Fruit fly (Drosophila melanogaster) S2 (cell line): ENCODE results near the gene CG9609.

Experiments
- CG8478 ChIP-seq: fragments of >200 bp; optimal IDR thresholded peaks from 2 replicates; lab custom pipeline; 2018
- CTCF ChIP-seq, 2 experiments: fragments of >200 bp; optimal IDR thresholded peaks; 2 replicates each; lab custom pipeline; 2018

CG9609 gene

dm6 chrX:16782175-16782916 is 4.5 kb downstream of the CG9609 start:
- TF ChIP-seq CG8478 (lab: Kevin White, UChicago) = no peak

dm6 chrX:16781055-16781454 is 5.8 kb downstream of the CG9609 start:
- TF ChIP-seq CG8478 (lab: Kevin White, UChicago) (no peak), CTCF (optimal IDR thresholded peaks at IDR 0.05; lab: Kevin White, UChicago) (no peak)

- no peak for TF ChIP-seq CG8478 (lab: Kevin White, UChicago)
- no peak for TF ChIP-seq CTCF (optimal IDR thresholded peaks at IDR 0.05; lab: Kevin White, UChicago)
Measured at dm6 chrX:16780244-16780643, 6.6 kb downstream of the CG9609 start.

- TF ChIP-seq CTCF (optimal IDR thresholded peaks at IDR 0.05; lab: Kevin White, UChicago) (no peak), CG8478 (lab: Kevin White, UChicago) (no peak)
Measured at dm6 chrX:16778138-16778672, 8.6 kb downstream of the CG9609 start.

- no peak for TF ChIP-seq CTCF (optimal IDR thresholded peaks at IDR 0.05; lab: Kevin White, UChicago)
- TF ChIP-seq CG8478 (lab: Kevin White, UChicago) = no peak
Measured at dm6 chrX:16775083-16775482, 11.7 kb downstream of the CG9609 start.

dm6 chrX:16774201-16775061 is 12.4 kb downstream of the CG9609 start:
- TF ChIP-seq CG8478 (lab: Kevin White, UChicago) = no peak
- TF ChIP-seq CTCF (optimal IDR thresholded peaks at IDR 0.05; lab: Kevin White, UChicago) = no peak

dm6 chrX:16772882-16773827 is 13.7 kb downstream of the CG9609 start:
- TF ChIP-seq CTCF (optimal IDR thresholded peaks at IDR 0.05; lab: Kevin White, UChicago) (no peak), CG8478 (lab: Kevin White, UChicago) (no peak)

- TF ChIP-seq CTCF (optimal IDR thresholded peaks at IDR 0.05; lab: Kevin White, UChicago) (no peak), CG8478 (lab: Kevin White, UChicago) (no peak)
Measured at dm6 chrX:16768770-16769169, 18.0 kb downstream of the CG9609 start.

dm6 chrX:16766868-16767431 is 19.9 kb downstream of the CG9609 start:
- TF ChIP-seq CG8478 (lab: Kevin White, UChicago) = no peak
- TF ChIP-seq CTCF (optimal IDR thresholded peaks at IDR 0.05; lab: Kevin White, UChicago) = no peak

dm6 chrX:16765809-16766208 is 21.0 kb downstream of the CG9609 start:
- TF ChIP-seq CTCF (optimal IDR thresholded peaks at IDR 0.05; lab: Kevin White, UChicago) (no peak), CG8478 (lab: Kevin White, UChicago) (no peak)

- TF ChIP-seq CTCF (optimal IDR thresholded peaks at IDR 0.05; lab: Kevin White, UChicago) (no peak), CG8478 (lab: Kevin White, UChicago) (no peak)
Measured at dm6 chrX:16764955-16765354, 21.9 kb downstream of the CG9609 start.

- TF ChIP-seq CTCF (optimal IDR thresholded peaks at IDR 0.05; lab: Kevin White, UChicago) = no peak
- no peak for TF ChIP-seq CG8478 (lab: Kevin White, UChicago)
Measured at dm6 chrX:16761531-16761930, 25.3 kb downstream of the CG9609 start.

- no peak for TF ChIP-seq CG8478 (lab: Kevin White, UChicago)
- TF ChIP-seq CTCF (optimal IDR thresholded peaks at IDR 0.05; lab: Kevin White, UChicago) = no peak
Measured at dm6 chrX:16760542-16760941, 26.3 kb downstream of the CG9609 start.

- TF ChIP-seq CG8478 (lab: Kevin White, UChicago) (no peak), CTCF (optimal IDR thresholded peaks at IDR 0.05; lab: Kevin White, UChicago) (no peak)
Measured at dm6 chrX:16757645-16758044, 29.2 kb downstream of the CG9609 start.
